Worm (Caenorhabditis elegans): ENCODE data around the gene act-3.
A peak's percentile ranks its signal among the peaks of the same experiment; 100 is the strongest.

act-3 gene

DNA sequence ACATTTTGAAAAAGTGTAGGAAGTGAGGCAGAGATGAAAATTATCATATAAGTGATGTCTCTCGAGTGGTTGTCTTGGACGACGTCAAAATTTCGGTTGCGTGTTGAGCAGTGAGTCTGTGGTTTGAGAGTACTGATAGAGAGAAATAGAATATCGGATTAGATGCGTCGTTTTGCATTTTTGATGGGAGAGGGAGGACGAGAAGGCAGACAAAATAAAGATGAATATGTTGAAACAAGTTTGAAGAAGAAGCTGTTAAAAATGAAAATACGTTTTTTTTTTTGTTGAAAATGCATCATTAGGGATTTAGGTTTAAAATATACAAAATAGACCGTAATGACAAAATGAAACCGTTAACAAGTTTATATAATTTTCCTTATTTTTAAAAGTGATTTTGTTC is 11.2 kb downstream of the act-3 start, which contains the start of gene T04C12.9:
Gene T04C12.9 (minus strand): TSS at position 101 of the 400 bp plus-strand sequence.
- TF ChIP-seq lim-7 (GFP tag; IDR thresholded peaks at IDR 0.05) (no peak), hlh-30 (tag; optimal IDR thresholded peaks at IDR 0.05; ENCODE audit: insufficient read depth) (no peak), aha-1 (tag) (peak; percentile 23), R02D3.7 (tag; optimal IDR thresholded peaks at IDR 0.05) (no peak), unc-62 (GFP tag; optimal IDR thresholded peaks at IDR 0.05 in 1 of 2) (peak in 1 of 2 experiments; percentile 4), unc-62 (tag; optimal IDR thresholded peaks at IDR 0.05) (no peak), pha-4 (GFP tag; IDR thresholded peaks at IDR 0.05) (no peak), pha-4 (tag; optimal IDR thresholded peaks at IDR 0.05) (no peak), vab-7 (GFP tag; IDR thresholded peaks at IDR 0.05) (no peak), F44E2.7 (GFP tag; IDR thresholded peaks at IDR 0.05) (no peak), nhr-41 (GFP tag; IDR thresholded peaks at IDR 0.05) (no peak), sdz-12 (GFP tag; optimal IDR thresholded peaks at IDR 0.05) (no peak)

DNA sequence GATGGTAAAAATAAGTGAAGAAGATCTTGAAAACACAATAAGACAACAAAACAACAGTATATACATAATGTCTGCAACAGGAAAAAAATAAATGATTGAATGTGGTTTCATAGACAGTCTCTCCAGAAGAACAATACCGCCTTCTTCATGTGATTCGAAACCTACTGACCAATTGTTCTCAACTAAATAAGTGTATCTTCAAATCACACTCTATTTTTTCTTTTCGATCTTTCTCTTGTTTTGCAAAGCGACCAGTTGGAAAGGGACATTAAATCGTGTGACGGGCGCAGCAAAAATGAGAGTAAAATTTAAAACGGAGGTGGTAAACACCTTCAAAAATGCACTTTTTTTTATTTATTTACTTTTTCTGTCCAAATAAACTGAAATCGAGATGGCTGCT is 12.4 kb downstream of the act-3 start:
- no peak for TF ChIP-seq lin-38 (GFP tag; IDR thresholded peaks at IDR 0.05)
- peak in 1 of 2 experiments; percentile 14 for TF ChIP-seq mdl-1 (tag; optimal IDR thresholded peaks at IDR 0.05)
- no peak for TF ChIP-seq lim-7 (GFP tag; IDR thresholded peaks at IDR 0.05)
- TF ChIP-seq unc-62 (GFP tag; optimal IDR thresholded peaks at IDR 0.05 in 1 of 2): peak in 1 of 2 experiments; percentile 81
- TF ChIP-seq unc-62 (tag; optimal IDR thresholded peaks at IDR 0.05): no peak
- no peak for TF ChIP-seq ceh-62 (tag; optimal IDR thresholded peaks at IDR 0.05)
- TF ChIP-seq F26F4.8 (GFP tag; conservative IDR thresholded peaks at IDR 0.05): no peak
- no peak for TF ChIP-seq madf-9 (GFP tag; conservative IDR thresholded peaks at IDR 0.05)
- no peak for TF ChIP-seq cey-2 (tag; optimal IDR thresholded peaks at IDR 0.05; ENCODE audit: borderline replicate concordance, insufficient read depth)
- TF ChIP-seq pha-4 (GFP tag; IDR thresholded peaks at IDR 0.05): no peak
- no peak for TF ChIP-seq pha-4 (tag; optimal IDR thresholded peaks at IDR 0.05)
- peak; percentile 62 for TF ChIP-seq hlh-30 (tag; optimal IDR thresholded peaks at IDR 0.05; ENCODE audit: insufficient read depth)
- TF ChIP-seq F10B5.3 (tag; optimal IDR thresholded peaks at IDR 0.05): no peak
- TF ChIP-seq ceh-32 (tag; optimal IDR thresholded peaks at IDR 0.05; ENCODE audit: poor library complexity): no peak
- TF ChIP-seq daf-16 (GFP tag; optimal IDR thresholded peaks at IDR 0.05): peak in 1 of 2 experiments; percentile 65
- no peak for TF ChIP-seq daf-16 (tag; optimal IDR thresholded peaks at IDR 0.05)

DNA sequence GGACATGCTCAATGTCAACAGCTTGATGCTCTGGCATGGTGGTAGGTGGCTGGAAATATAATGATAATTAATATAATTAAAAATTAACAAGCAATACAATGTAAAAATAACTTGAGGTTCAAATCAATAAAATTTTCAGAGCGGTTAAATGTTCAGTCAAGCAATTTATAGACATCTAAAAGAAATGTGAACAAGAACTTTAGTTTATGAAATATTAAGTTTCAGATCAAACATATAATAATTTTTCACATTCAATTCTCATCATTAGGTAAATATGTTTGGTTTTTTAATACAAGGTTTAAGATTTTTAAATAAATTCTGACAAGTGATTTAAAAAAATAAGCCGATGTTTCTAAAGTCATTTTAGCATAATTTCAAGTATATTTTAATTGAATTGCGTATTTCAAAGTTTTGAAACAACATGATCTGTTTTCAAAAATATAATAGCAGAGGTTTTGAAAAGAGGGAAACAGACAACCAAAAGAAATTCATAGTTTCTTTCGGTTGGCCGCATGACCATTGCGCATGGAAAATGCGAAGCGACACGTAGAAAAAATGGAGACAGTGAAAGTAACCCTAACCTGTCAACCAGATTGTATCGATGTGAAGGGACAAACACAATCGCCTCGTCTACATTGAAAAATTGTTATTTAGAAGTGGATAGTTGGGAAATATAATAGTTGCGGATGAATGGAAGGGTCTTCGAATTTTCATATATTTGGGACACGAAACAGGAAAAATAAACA is 13.9 kb downstream of the act-3 start, which contains the start of gene T04C12.11:
Gene T04C12.11 (minus strand): TSS at position 51 of the 746 bp plus-strand sequence.
- TF ChIP-seq pqm-1 (tag; optimal IDR thresholded peaks at IDR 0.05) (no peak), T20F7.1 (GFP tag; optimal IDR thresholded peaks at IDR 0.05) (peak; percentile 34), zip-2 (tag; optimal IDR thresholded peaks at IDR 0.05) (no peak), tag-97 (GFP tag; IDR thresholded peaks at IDR 0.05) (no peak), R02D3.7 (tag; optimal IDR thresholded peaks at IDR 0.05) (no peak), hlh-30 (tag; optimal IDR thresholded peaks at IDR 0.05; ENCODE audit: insufficient read depth) (peak; percentile 61), mdl-1 (tag; optimal IDR thresholded peaks at IDR 0.05) (peak in 1 of 2 experiments; percentile 16), attf-4 (tag; optimal IDR thresholded peaks at IDR 0.05) (no peak), madf-9 (GFP tag; conservative IDR thresholded peaks at IDR 0.05) (no peak), nhr-28 (tag; optimal IDR thresholded peaks at IDR 0.05) (peak; percentile 23), nhr-111 (GFP tag; optimal IDR thresholded peaks at IDR 0.05) (no peak), lsy-2 (tag; optimal IDR thresholded peaks at IDR 0.05) (peak in 1 of 2 experiments; percentile 24), daf-12 (tag; optimal IDR thresholded peaks at IDR 0.05) (no peak), nhr-25 (tag; optimal IDR thresholded peaks at IDR 0.05; ENCODE audit: borderline replicate concordance, insufficient read depth) (peak; percentile 18)

DNA sequence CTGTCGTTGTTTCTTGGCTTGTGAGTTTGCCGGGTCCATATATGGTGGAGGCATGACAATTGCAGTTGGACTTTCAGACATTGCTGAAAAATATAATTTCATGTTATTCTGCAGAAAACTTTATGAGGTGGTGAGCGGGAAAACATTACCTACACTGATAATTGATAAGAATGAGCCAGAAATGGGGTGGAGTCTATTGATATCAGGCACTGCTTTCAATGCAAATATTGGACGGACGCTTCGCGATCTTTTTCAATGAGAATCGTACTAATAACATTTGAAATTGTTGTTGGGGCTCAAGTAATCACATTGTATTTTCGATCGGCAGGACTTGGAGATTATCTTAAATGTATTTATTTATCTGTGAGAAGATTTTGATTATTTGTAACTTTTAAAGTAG is 15.1 kb downstream of the act-3 start, which contains the start of gene T04C12.1:
Gene T04C12.1 (minus strand): TSS at position 90 of the 400 bp plus-strand sequence.
- TF ChIP-seq R02D3.7 (tag; optimal IDR thresholded peaks at IDR 0.05): no peak
- TF ChIP-seq daf-16 (GFP tag; optimal IDR thresholded peaks at IDR 0.05): no peak
- TF ChIP-seq daf-16 (tag; optimal IDR thresholded peaks at IDR 0.05): no peak
- TF ChIP-seq Y75B8A.6 (GFP tag; IDR thresholded peaks at IDR 0.05): no peak
- no peak for TF ChIP-seq zfp-2 (tag; optimal IDR thresholded peaks at IDR 0.05)

All from whole organism, L4 larva.